Worm (Caenorhabditis elegans) whole organism, young adult: ENCODE results near the gene F46C3.7.

Source experiments
- B0261.1 ChIP-seq: sonication (generic microtip); optimal IDR thresholded peaks from 2 replicates; lab custom pipeline; 2016; ENCODE audit warnings: mild to moderate bottlenecking, missing genetic modification characterization, moderate library complexity, missing compliant biosample characterization
- B0336.3 ChIP-seq: fragments of 200-800 bp; sonication (Bioruptor generic); IDR thresholded peaks from 2 replicates; pipeline ENCODE4 v1.3.6; 2022; ENCODE audit warnings: missing genetic modification characterization, missing compliant biosample characterization
- D2030.7 ChIP-seq: fragments of 200-800 bp; sonication (Bioruptor generic); IDR thresholded peaks from 2 replicates; pipeline ENCODE4 v1.3.6; 2022; ENCODE audit warnings: missing genetic modification reagents, missing genetic modification characterization, missing compliant biosample characterization
- F22D6.2 ChIP-seq: sonication (generic microtip); optimal IDR thresholded peaks from 2 replicates; lab custom pipeline; 2016; ENCODE audit warnings: mild to moderate bottlenecking, missing genetic modification characterization, missing compliant biosample characterization
- F23B12.7 ChIP-seq: sonication (generic microtip); optimal IDR thresholded peaks from 2 replicates; lab custom pipeline; 2017; ENCODE audit warnings: missing genetic modification characterization, mild to moderate bottlenecking, missing compliant biosample characterization, antibody characterized with exemption, moderate library complexity; ENCODE audit not compliant: insufficient read depth
- F55B11.4 ChIP-seq: sonication (generic microtip); optimal IDR thresholded peaks from 2 replicates; lab custom pipeline; 2016; ENCODE audit warnings: missing compliant biosample characterization, missing genetic modification characterization, borderline replicate concordance; ENCODE audit not compliant: insufficient read depth
- K11D2.4 ChIP-seq: fragments of 200-800 bp; sonication (Bioruptor generic); IDR thresholded peaks from 2 replicates; pipeline ENCODE4 v1.3.6; 2022; ENCODE audit warnings: missing genetic modification reagents, missing genetic modification characterization, missing compliant biosample characterization
- T07F8.4 ChIP-seq: sonication (generic microtip); optimal IDR thresholded peaks from 2 replicates; lab custom pipeline; 2016; ENCODE audit warnings: mild to moderate bottlenecking, missing genetic modification characterization, moderate library complexity, missing compliant biosample characterization
- T26A5.8 ChIP-seq: sonication (generic microtip); optimal IDR thresholded peaks from 2 replicates; lab custom pipeline; 2016; ENCODE audit warnings: missing genetic modification characterization, missing compliant biosample characterization
- Y53F4B.3 ChIP-seq: fragments of 200-800 bp; sonication (Bioruptor generic); IDR thresholded peaks from 2 replicates; pipeline ENCODE4 v1.3.6; 2022; ENCODE audit warnings: missing genetic modification reagents, missing genetic modification characterization, missing compliant biosample characterization
- Y79H2A.3 ChIP-seq: fragments of 200-800 bp; sonication (Bioruptor generic); conservative IDR thresholded peaks from 2 replicates; pipeline ENCODE4 v1.3.6; 2022; ENCODE audit warnings: missing genetic modification reagents, missing genetic modification characterization, missing compliant biosample characterization
- Y95B8A.8 ChIP-seq: fragments of 200-800 bp; sonication (Bioruptor generic); IDR thresholded peaks from 2 replicates; pipeline ENCODE4 v1.3.6; 2022; ENCODE audit warnings: missing genetic modification reagents, missing genetic modification characterization, missing compliant biosample characterization
- akir-1 ChIP-seq: fragments of 200-800 bp; sonication (Bioruptor generic); optimal IDR thresholded peaks from 2 replicates; lab custom pipeline; 2018; ENCODE audit warnings: mild to moderate bottlenecking, missing genetic modification characterization, moderate library complexity, missing compliant biosample characterization
- aptf-3 ChIP-seq: fragments of 200-800 bp; sonication (Bioruptor generic); IDR thresholded peaks from 2 replicates; pipeline ENCODE4 v1.3.6; 2022; ENCODE audit warnings: missing genetic modification characterization, missing compliant biosample characterization
- attf-6 ChIP-seq: fragments of 200-800 bp; sonication (Bioruptor generic); IDR thresholded peaks from 2 replicates; pipeline ENCODE4 v1.3.6; 2022; ENCODE audit warnings: missing genetic modification reagents, missing genetic modification characterization, missing compliant biosample characterization
- bed-2 ChIP-seq: fragments of 200-800 bp; sonication (Bioruptor generic); IDR thresholded peaks from 2 replicates; pipeline ENCODE4 v1.3.6; 2022; ENCODE audit warnings: missing genetic modification reagents, missing genetic modification characterization, missing compliant biosample characterization
- ccch-3 ChIP-seq: fragments of 200-800 bp; sonication (Bioruptor generic); optimal IDR thresholded peaks from 2 replicates; lab custom pipeline; 2018; ENCODE audit warnings: mild to moderate bottlenecking, missing genetic modification characterization, missing compliant biosample characterization
- cebp-2 ChIP-seq: fragments of 200-800 bp; sonication (Bioruptor generic); IDR thresholded peaks from 2 replicates; pipeline ENCODE4 v1.3.6; 2022; ENCODE audit warnings: missing genetic modification characterization, missing compliant biosample characterization
- ceh-58 ChIP-seq: fragments of 200-800 bp; sonication (Bioruptor generic); IDR thresholded peaks from 2 replicates; pipeline ENCODE4 v1.3.6; 2022; ENCODE audit warnings: missing genetic modification characterization, missing compliant biosample characterization
- ceh-91 ChIP-seq: fragments of 200-800 bp; sonication (Bioruptor generic); IDR thresholded peaks from 2 replicates; pipeline ENCODE4 v1.3.6; 2022; ENCODE audit warnings: missing genetic modification reagents, missing genetic modification characterization, missing compliant biosample characterization
- dpl-1 ChIP-seq: fragments of 150-350 bp; optimal IDR thresholded peaks from 2 replicates; lab custom pipeline; 2014; ENCODE audit warnings: missing biosample characterization, missing genetic modification reagents, missing genetic modification characterization
- efl-1 ChIP-seq: fragments of 150-350 bp; optimal IDR thresholded peaks from 2 replicates; lab custom pipeline; 2014; ENCODE audit warnings: missing biosample characterization, missing genetic modification reagents, missing genetic modification characterization
- egl-44 ChIP-seq: fragments of 200-800 bp; sonication (Bioruptor generic); IDR thresholded peaks from 2 replicates; pipeline ENCODE4 v1.3.6; 2022; ENCODE audit warnings: missing genetic modification reagents, missing genetic modification characterization, missing compliant biosample characterization
- fkh-3 ChIP-seq: sonication (generic microtip); optimal IDR thresholded peaks from 2 replicates; lab custom pipeline; 2016; ENCODE audit warnings: mild to moderate bottlenecking, missing genetic modification characterization, missing compliant biosample characterization
- gei-17 ChIP-seq: fragments of 200-800 bp; sonication (Bioruptor generic); optimal IDR thresholded peaks from 2 replicates; lab custom pipeline; 2018; ENCODE audit warnings: mild to moderate bottlenecking, missing genetic modification characterization, missing compliant biosample characterization
- hsf-1 ChIP-seq: fragments of 200-800 bp; sonication (Bioruptor generic); IDR thresholded peaks from 2 replicates; pipeline ENCODE4 v1.3.6; 2022; ENCODE audit warnings: missing genetic modification reagents, missing genetic modification characterization, missing compliant biosample characterization
- let-526 ChIP-seq: fragments of 200-800 bp; sonication (Bioruptor generic); IDR thresholded peaks from 2 replicates; pipeline ENCODE4 v1.3.6; 2022; ENCODE audit warnings: missing genetic modification reagents, missing genetic modification characterization, missing compliant biosample characterization
- let-607 ChIP-seq, 2 experiments: fragments of 200-800 bp in 1 of 2; sonication (Bioruptor generic) in 1 of 2; sonication (generic microtip) in 1 of 2; optimal IDR thresholded peaks; 2 replicates each; lab custom pipeline; 2016 to 2018; ENCODE audit warnings: mild to moderate bottlenecking in 2 of 2, missing compliant biosample characterization in 2 of 2, missing genetic modification characterization in 2 of 2, moderate library complexity in 2 of 2, missing genotype in 1 of 2
- lin-40 ChIP-seq: sonication (generic microtip); optimal IDR thresholded peaks from 2 replicates; lab custom pipeline; 2016; ENCODE audit warnings: missing genetic modification characterization, mild to moderate bottlenecking, missing compliant biosample characterization, missing genotype, missing genetic modification reagents
- lin-54 ChIP-seq: fragments of 200-800 bp; sonication (Bioruptor generic); optimal IDR thresholded peaks from 2 replicates; lab custom pipeline; 2018; ENCODE audit warnings: mild to moderate bottlenecking, missing genetic modification characterization, missing compliant biosample characterization
- lsy-27 ChIP-seq: sonication (generic microtip); optimal IDR thresholded peaks from 2 replicates; lab custom pipeline; 2017; ENCODE audit warnings: missing genetic modification characterization, mild to moderate bottlenecking, missing compliant biosample characterization, antibody characterized with exemption, missing genotype, borderline replicate concordance; ENCODE audit not compliant: insufficient read depth
- madf-10 ChIP-seq: sonication (generic microtip); optimal IDR thresholded peaks from 2 replicates; lab custom pipeline; 2016; ENCODE audit warnings: mild to moderate bottlenecking, missing genetic modification characterization, missing compliant biosample characterization
- madf-3 ChIP-seq: fragments of 200-800 bp; sonication (Bioruptor generic); IDR thresholded peaks from 2 replicates; pipeline ENCODE4 v1.3.6; 2022; ENCODE audit warnings: missing genetic modification reagents, missing genetic modification characterization, missing compliant biosample characterization
- madf-8 ChIP-seq: fragments of 200-800 bp; sonication (Bioruptor generic); conservative IDR thresholded peaks from 2 replicates; pipeline ENCODE4 v1.3.6; 2022; ENCODE audit warnings: missing genetic modification reagents, missing genetic modification characterization, missing compliant biosample characterization
- mel-28 ChIP-seq: sonication (generic microtip); optimal IDR thresholded peaks from 2 replicates; lab custom pipeline; 2016; ENCODE audit warnings: borderline replicate concordance, mild to moderate bottlenecking, missing genetic modification characterization, missing compliant biosample characterization
- mxl-1 ChIP-seq: sonication (generic microtip); optimal IDR thresholded peaks from 2 replicates; lab custom pipeline; 2016; ENCODE audit warnings: missing genetic modification characterization, missing compliant biosample characterization
- nfya-1 ChIP-seq: sonication (generic microtip); optimal IDR thresholded peaks from 2 replicates; lab custom pipeline; 2017; ENCODE audit warnings: antibody characterized with exemption, missing compliant biosample characterization, missing genetic modification characterization, borderline replicate concordance; ENCODE audit not compliant: insufficient read depth
- nfya-2 ChIP-seq: fragments of 200-800 bp; sonication (Bioruptor generic); IDR thresholded peaks from 2 replicates; pipeline ENCODE4 v1.3.6; 2022; ENCODE audit warnings: missing genetic modification reagents, missing genetic modification characterization, missing compliant biosample characterization
- nfyb-1 ChIP-seq: fragments of 200-800 bp; sonication (Bioruptor generic); IDR thresholded peaks from 2 replicates; pipeline ENCODE4 v1.3.6; 2022; ENCODE audit warnings: missing genetic modification reagents, missing genetic modification characterization, missing compliant biosample characterization
- nhr-179 ChIP-seq: sonication (generic microtip); optimal IDR thresholded peaks from 2 replicates; lab custom pipeline; 2016; ENCODE audit warnings: mild to moderate bottlenecking, missing genetic modification characterization, missing compliant biosample characterization
- repo-1 ChIP-seq: sonication (generic microtip); optimal IDR thresholded peaks from 2 replicates; lab custom pipeline; 2017; ENCODE audit warnings: mild to moderate bottlenecking, missing genetic modification characterization, missing compliant biosample characterization
- sea-2 ChIP-seq: fragments of 200-800 bp; sonication (Bioruptor generic); IDR thresholded peaks from 2 replicates; pipeline ENCODE4 v1.3.6; 2022; ENCODE audit warnings: missing genetic modification characterization, missing compliant biosample characterization
- snpc-3.4 ChIP-seq: sonication (generic microtip); optimal IDR thresholded peaks from 2 replicates; lab custom pipeline; 2017; ENCODE audit warnings: missing genetic modification characterization, mild to moderate bottlenecking, missing compliant biosample characterization, antibody characterized with exemption, moderate library complexity, missing genotype, missing genetic modification reagents
- sptf-2 ChIP-seq: fragments of 200-800 bp; sonication (Bioruptor generic); optimal IDR thresholded peaks from 2 replicates; lab custom pipeline; 2018; ENCODE audit warnings: mild to moderate bottlenecking, missing genetic modification characterization, missing compliant biosample characterization
- tbp1 ChIP-seq: fragments of 200-800 bp; sonication (Bioruptor generic); optimal IDR thresholded peaks from 2 replicates; lab custom pipeline; 2018; ENCODE audit warnings: mild to moderate bottlenecking, missing genetic modification characterization, missing compliant biosample characterization
- zim-3 ChIP-seq: sonication (generic microtip); optimal IDR thresholded peaks from 2 replicates; lab custom pipeline; 2017; ENCODE audit warnings: mild to moderate bottlenecking, missing genetic modification characterization, moderate library complexity, missing compliant biosample characterization
- ztf-18 ChIP-seq: sonication (generic microtip); optimal IDR thresholded peaks from 2 replicates; lab custom pipeline; 2016; ENCODE audit warnings: missing genotype, mild to moderate bottlenecking, missing genetic modification characterization, missing compliant biosample characterization
- ztf-22 ChIP-seq: fragments of 200-800 bp; sonication (Bioruptor generic); optimal IDR thresholded peaks from 2 replicates; lab custom pipeline; 2018; ENCODE audit warnings: mild to moderate bottlenecking, missing genetic modification characterization, moderate library complexity, missing compliant biosample characterization
- ztf-25 ChIP-seq: fragments of 200-800 bp; sonication (Bioruptor generic); IDR thresholded peaks from 2 replicates; pipeline ENCODE4 v1.3.6; 2022; ENCODE audit warnings: missing genetic modification reagents, missing genetic modification characterization, missing compliant biosample characterization

Gene F46C3.7

ce11 chrX:11471893-11472292 is 32.1 kb downstream of the F46C3.7 start (continued):
- TF ChIP-seq madf-10 (tag; lab: Kevin White, UChicago) (peak; percentile 74), ztf-18 (tag; lab: Kevin White, UChicago) (no peak), D2030.7 (GFP tag; lab: Robert Waterston, UW) (no peak), tbp1 (GFP tag; lab: Kevin White, UChicago) (peak; percentile 18), mel-28 (tag; lab: Kevin White, UChicago) (no peak), nfya-1 (tag; lab: Kevin White, UChicago) (no peak), egl-44 (GFP tag; lab: Robert Waterston, UW) (0 out of 2 replicates have a peak, but pooled peaks have one; percentile 31), nfyb-1 (GFP tag; lab: Robert Waterston, UW) (peak; percentile 79), ccch-3 (GFP tag; lab: Kevin White, UChicago) (no peak), fkh-3 (tag; lab: Kevin White, UChicago) (no peak), F23B12.7 (tag; lab: Kevin White, UChicago) (no peak), B0336.3 (GFP tag; lab: Robert Waterston, UW) (peak; percentile 44; the same call in 1 of the 2 replicates), repo-1 (tag; lab: Kevin White, UChicago) (no peak), let-607 (tag; optimal IDR thresholded peaks at IDR 0.05; lab: Kevin White, UChicago) (peak in 1 of 2 experiments; percentile 44), efl-1 (no peak), Y79H2A.3 (no peak), Y53F4B.3 (GFP tag; lab: Robert Waterston, UW) (no peak), lsy-27 (tag; lab: Kevin White, UChicago) (no peak), zim-3 (no peak), akir-1 (no peak), F55B11.4 (tag; lab: Kevin White, UChicago) (no peak), K11D2.4 (GFP tag; lab: Robert Waterston, UW) (peak; percentile 70; the same call in 1 of the 2 replicates), ceh-91 (GFP tag; lab: Robert Waterston, UW) (no peak), ceh-58 (no peak), Y95B8A.8 (GFP tag; lab: Robert Waterston, UW) (peak; percentile 71; the same call in 1 of the 2 replicates), let-526 (GFP tag; lab: Robert Waterston, UW) (0 out of 2 replicates have a peak, but pooled peaks have one; percentile 34), madf-8 (no peak), sea-2 (GFP tag; lab: Robert Waterston, UW) (no peak), cebp-2 (GFP tag; lab: Robert Waterston, UW) (no peak), aptf-3 (GFP tag; lab: Robert Waterston, UW) (no peak), T07F8.4 (tag; lab: Kevin White, UChicago) (no peak), lin-54 (GFP tag; lab: Kevin White, UChicago) (no peak), mxl-1 (tag; lab: Kevin White, UChicago) (no peak), gei-17 (GFP tag; lab: Kevin White, UChicago) (no peak), nhr-179 (tag; lab: Kevin White, UChicago) (no peak), T26A5.8 (tag; lab: Kevin White, UChicago) (no peak), attf-6 (GFP tag; lab: Robert Waterston, UW) (no peak), ztf-25 (GFP tag; lab: Robert Waterston, UW) (no peak), snpc-3.4 (tag; lab: Kevin White, UChicago) (no peak), hsf-1 (0 out of 2 replicates have a peak, but pooled peaks have one; percentile 45), F22D6.2 (tag; lab: Kevin White, UChicago) (no peak), bed-2 (no peak), dpl-1 (GFP tag; lab: Kevin White, UChicago) (no peak), B0261.1 (no peak), nfya-2 (GFP tag; lab: Robert Waterston, UW) (no peak), ztf-22 (GFP tag; lab: Kevin White, UChicago) (peak; percentile 45), madf-3 (GFP tag; lab: Robert Waterston, UW) (no peak), sptf-2 (GFP tag; lab: Kevin White, UChicago) (no peak), lin-40 (tag; lab: Kevin White, UChicago) (peak; percentile 53)
